Fruit fly (Drosophila melanogaster) S2 (cell line): ENCODE measurements around the gene CG10561.

Source experiments
- CG8478 ChIP-seq: fragments of >200 bp; optimal IDR thresholded peaks from 2 replicates; lab custom pipeline; 2018
- CTCF ChIP-seq, 2 experiments: fragments of >200 bp; optimal IDR thresholded peaks; 2 replicates each; lab custom pipeline; 2018

The CG10561 gene

dm6 chr2L:19114183-19114776, at the start of gene CG10561:
CG10561 (plus strand) TSS chr2L:19114401.
- TF ChIP-seq CG8478, result no peak
- no peak for TF ChIP-seq CTCF (optimal IDR thresholded peaks at IDR 0.05; lab: Kevin White, UChicago)

dm6 chr2L:19064706-19065105, 49.5 kb upstream of the CG10561 start, which contains the start of gene CG17343:
CG17343 (plus strand) TSS chr2L:19064929.
- TF ChIP-seq CTCF (optimal IDR thresholded peaks at IDR 0.05; lab: Kevin White, UChicago) (no peak), CG8478 (no peak)

- no peak for TF ChIP-seq CTCF (optimal IDR thresholded peaks at IDR 0.05; lab: Kevin White, UChicago)
- TF ChIP-seq CG8478, result no peak
These were observed 45.8 kb upstream of the CG10561 start for dm6 chr2L:19068393-19068792.

dm6 chr2L:19069548-19070145, 44.6 kb upstream of the CG10561 start, which contains the start of gene CG10702:
CG10702 (minus strand) TSS chr2L:19069851.
- TF ChIP-seq CTCF (optimal IDR thresholded peaks at IDR 0.05; lab: Kevin White, UChicago) (no peak), CG8478 (no peak)

dm6 chr2L:19071713-19072112, 42.5 kb upstream of the CG10561 start:
- TF ChIP-seq CG8478 (no peak), CTCF (optimal IDR thresholded peaks at IDR 0.05; lab: Kevin White, UChicago) (no peak)

- TF ChIP-seq CTCF (optimal IDR thresholded peaks at IDR 0.05; lab: Kevin White, UChicago) (no peak), CG8478 (no peak)
These were observed 39.9 kb upstream of the CG10561 start, which contains the start of gene CG17572 for dm6 chr2L:19074099-19074828. CG17572 (minus strand) TSS chr2L:19074149.

- TF ChIP-seq CG8478 (no peak), CTCF (optimal IDR thresholded peaks at IDR 0.05; lab: Kevin White, UChicago) (no peak)
These were observed 35.3 kb upstream of the CG10561 start, which contains the start of gene CG10700 for dm6 chr2L:19078928-19079327. CG10700 (minus strand) TSS chr2L:19079028.

dm6 chr2L:19079742-19080141, 34.5 kb upstream of the CG10561 start:
- TF ChIP-seq CTCF (optimal IDR thresholded peaks at IDR 0.05; lab: Kevin White, UChicago) (no peak), CG8478 (no peak)

- TF ChIP-seq CTCF (optimal IDR thresholded peaks at IDR 0.05; lab: Kevin White, UChicago) (no peak), CG8478 (no peak)
These were observed 30.9 kb upstream of the CG10561 start for dm6 chr2L:19083320-19083764.

- TF ChIP-seq CG8478 (no peak), CTCF (optimal IDR thresholded peaks at IDR 0.05; lab: Kevin White, UChicago) (no peak)
These were observed 25.3 kb upstream of the CG10561 start for dm6 chr2L:19088895-19089294.

- TF ChIP-seq CTCF (optimal IDR thresholded peaks at IDR 0.05; lab: Kevin White, UChicago) (no peak), CG8478 (no peak)
These were observed 24.8 kb upstream of the CG10561 start for dm6 chr2L:19089385-19089784.

- TF ChIP-seq CTCF (optimal IDR thresholded peaks at IDR 0.05; lab: Kevin White, UChicago), result no peak
- no peak for TF ChIP-seq CG8478
These were observed 20.3 kb upstream of the CG10561 start for dm6 chr2L:19093868-19094267.

- TF ChIP-seq CTCF (optimal IDR thresholded peaks at IDR 0.05; lab: Kevin White, UChicago), result no peak
- no peak for TF ChIP-seq CG8478
These were observed 17.8 kb upstream of the CG10561 start for dm6 chr2L:19096361-19096760.

- TF ChIP-seq CG8478, result no peak
- TF ChIP-seq CTCF (optimal IDR thresholded peaks at IDR 0.05; lab: Kevin White, UChicago), result no peak
These were observed 16.8 kb upstream of the CG10561 start for dm6 chr2L:19097374-19097773.

dm6 chr2L:19098668-19099067, 15.5 kb upstream of the CG10561 start:
- TF ChIP-seq CG8478 (no peak), CTCF (optimal IDR thresholded peaks at IDR 0.05; lab: Kevin White, UChicago) (no peak)

dm6 chr2L:19101744-19102143, 12.5 kb upstream of the CG10561 start, which contains the start of the genes CG17344 and CG43731:
CG17344 (plus strand) TSS chr2L:19102044.
CG43731 (plus strand) TSS chr2L:19102044.
- no peak for TF ChIP-seq CTCF (optimal IDR thresholded peaks at IDR 0.05; lab: Kevin White, UChicago)
- no peak for TF ChIP-seq CG8478
